Fruit fly (Drosophila melanogaster) whole organism, embryonic: Measurements from ENCODE around the gene CG17234.

Experiments
- CG10366 ChIP-seq: fragments of 200-800 bp; sonication (Bioruptor generic); IDR thresholded peaks from 2 replicates; pipeline ENCODE4 v1.3.6; 2022; ENCODE audit warnings: missing biosample characterization, missing genetic modification characterization
- CG11456 ChIP-seq: fragments of 200-800 bp; sonication (Bioruptor generic); IDR thresholded peaks from 3 replicates; pipeline ENCODE4 v1.3.6; 2022; ENCODE audit warnings: missing biosample characterization, missing genetic modification characterization
- CG12299 ChIP-seq: fragments of 200-800 bp; sonication (Bioruptor generic); optimal IDR thresholded peaks from 2 replicates; lab custom pipeline; 2018; ENCODE audit warnings: missing biosample characterization, mild to moderate bottlenecking, missing genetic modification characterization
- CG13287 ChIP-seq: fragments of 200-800 bp; sonication (Bioruptor generic); IDR thresholded peaks from 2 replicates; pipeline ENCODE4 v1.3.6; 2022; ENCODE audit warnings: missing biosample characterization, missing genetic modification characterization; ENCODE audit not compliant: partially characterized antibody
- CG1603 ChIP-seq: fragments of 200-800 bp; sonication (Bioruptor generic); optimal IDR thresholded peaks from 2 replicates; lab custom pipeline; 2019; ENCODE audit warnings: missing biosample characterization, mild to moderate bottlenecking, missing genetic modification characterization, moderate library complexity
- CG16779 ChIP-seq: fragments of 200-800 bp; sonication (Bioruptor generic); IDR thresholded peaks from 2 replicates; pipeline ENCODE4 v1.3.6; 2022; ENCODE audit warnings: missing biosample characterization, missing genetic modification characterization
- CG17328 ChIP-seq: fragments of 200-800 bp; sonication (Bioruptor generic); IDR thresholded peaks from 2 replicates; pipeline ENCODE4 v1.3.6; 2022; ENCODE audit warnings: missing biosample characterization, missing genetic modification characterization
- CG32532 ChIP-seq: fragments of 200-800 bp; sonication (Bioruptor generic); IDR thresholded peaks from 2 replicates; pipeline ENCODE4 v1.3.6; 2022; ENCODE audit warnings: missing biosample characterization, missing genetic modification characterization
- CG6689 ChIP-seq: fragments of 200-800 bp; sonication (Bioruptor generic); IDR thresholded peaks from 2 replicates; pipeline ENCODE4 v1.3.6; 2022; ENCODE audit warnings: missing biosample characterization, missing genetic modification characterization
- CG7357 ChIP-seq: fragments of 200-800 bp; sonication (Bioruptor generic); IDR thresholded peaks from 3 replicates; pipeline ENCODE4 v1.3.6; 2022; ENCODE audit warnings: missing biosample characterization, missing genetic modification characterization
- Deaf1 ChIP-seq: fragments of 200-800 bp; optimal IDR thresholded peaks from 3 replicates; lab custom pipeline; 2019; ENCODE audit warnings: missing biosample characterization, mild to moderate bottlenecking, missing genetic modification characterization, moderate library complexity
- Doc3 ChIP-seq: fragments of 200-800 bp; sonication (Bioruptor generic); IDR thresholded peaks from 3 replicates; pipeline ENCODE4 v1.3.6; 2022; ENCODE audit warnings: missing biosample characterization, missing genetic modification characterization; ENCODE audit not compliant: partially characterized antibody
- Ets65A ChIP-seq: fragments of 200-800 bp; sonication (Bioruptor generic); peaks from one replicate; lab custom pipeline; 2016; ENCODE audit warnings: missing biosample characterization, missing genetic modification characterization
- Ets97D ChIP-seq: fragments of 200-800 bp; sonication (Bioruptor generic); optimal IDR thresholded peaks from 3 replicates; lab custom pipeline; 2016; ENCODE audit warnings: missing biosample characterization, missing genetic modification characterization
- Hey ChIP-seq: fragments of 200-800 bp; sonication (Bioruptor generic); optimal IDR thresholded peaks from 3 replicates; lab custom pipeline; 2018; ENCODE audit warnings: missing biosample characterization, mild to moderate bottlenecking, missing genetic modification characterization
- Hmr ChIP-seq: fragments of 200-800 bp; sonication (Bioruptor generic); optimal IDR thresholded peaks from 3 replicates; lab custom pipeline; 2017; ENCODE audit warnings: mild to moderate bottlenecking, missing biosample characterization, missing genetic modification reagents, missing genetic modification characterization
- Jarid2 ChIP-seq: fragments of 200-800 bp; sonication (Bioruptor generic); optimal IDR thresholded peaks from 3 replicates; lab custom pipeline; 2017; ENCODE audit warnings: mild to moderate bottlenecking, missing biosample characterization, missing genetic modification reagents, missing genetic modification characterization
- Lpt ChIP-seq: fragments of >200 bp; optimal IDR thresholded peaks from 2 replicates; lab custom pipeline; 2018; ENCODE audit warnings: missing biosample characterization, missing genetic modification characterization
- Sox102F ChIP-seq: fragments of 200-800 bp; sonication (Bioruptor generic); optimal IDR thresholded peaks from 2 replicates; lab custom pipeline; 2018; ENCODE audit warnings: missing biosample characterization, mild to moderate bottlenecking, missing genetic modification characterization, moderate library complexity
- al ChIP-seq: fragments of 200-800 bp; sonication (Bioruptor generic); IDR thresholded peaks from 2 replicates; pipeline ENCODE4 v1.3.6; 2022; ENCODE audit warnings: missing biosample characterization, missing genetic modification characterization
- ara ChIP-seq: fragments of 200-800 bp; sonication (Bioruptor generic); IDR thresholded peaks from 2 replicates; pipeline ENCODE4 v1.3.6; 2022; ENCODE audit warnings: missing biosample characterization, missing genetic modification characterization
- da ChIP-seq: fragments of 200-800 bp; sonication (Bioruptor generic); optimal IDR thresholded peaks from 2 replicates; lab custom pipeline; 2016; ENCODE audit warnings: missing biosample characterization, missing genetic modification characterization
- dimm ChIP-seq: fragments of 200-800 bp; sonication (Bioruptor generic); IDR thresholded peaks from 2 replicates; pipeline ENCODE4 v1.3.6; 2022; ENCODE audit warnings: missing biosample characterization, missing genetic modification characterization
- dmrt99B ChIP-seq: fragments of 200-800 bp; sonication (Bioruptor generic); optimal IDR thresholded peaks from 2 replicates; lab custom pipeline; 2018; ENCODE audit warnings: missing biosample characterization, mild to moderate bottlenecking, missing genetic modification characterization, moderate library complexity
- dysf ChIP-seq: fragments of 200-800 bp; sonication (Bioruptor generic); IDR thresholded peaks from 3 replicates; pipeline ENCODE4 v1.3.6; 2022; ENCODE audit warnings: missing biosample characterization, missing genetic modification characterization
- fu2 ChIP-seq: fragments of 200-800 bp; sonication (Bioruptor generic); optimal IDR thresholded peaks from 2 replicates; lab custom pipeline; 2016; ENCODE audit warnings: missing biosample characterization, missing genetic modification characterization
- gce ChIP-seq: fragments of 200-800 bp; sonication (Bioruptor generic); IDR thresholded peaks from 3 replicates; pipeline ENCODE4 v1.3.6; 2022; ENCODE audit warnings: missing biosample characterization, missing genetic modification characterization
- gem ChIP-seq: fragments of 200-800 bp; sonication (Bioruptor generic); optimal IDR thresholded peaks from 2 replicates; lab custom pipeline; 2019; ENCODE audit warnings: missing biosample characterization, mild to moderate bottlenecking, missing genetic modification characterization, moderate library complexity
- gsb ChIP-seq: fragments of 200-800 bp; sonication (Bioruptor generic); IDR thresholded peaks from 2 replicates; pipeline ENCODE4 v1.3.6; 2022; ENCODE audit warnings: missing biosample characterization, missing genetic modification characterization
- pan ChIP-seq, 4 experiments: fragments of >200 bp in 3 of 4; fragments of 200-800 bp in 1 of 4; sonication (Bioruptor generic) in 1 of 4; optimal IDR thresholded peaks in 3 of 4; IDR thresholded peaks in 1 of 4; 2 replicates each; pipeline versions ENCODE4 v1.3.6 to Lab custom; 2017 to 2022; ENCODE audit warnings: missing biosample characterization in 2 of 4, missing genetic modification characterization in 2 of 4, mixed read lengths in 1 of 4
- prd ChIP-seq, 3 experiments: fragments of >200 bp in 2 of 3; fragments of 200-800 bp in 1 of 3; sonication (Bioruptor generic) in 1 of 3; optimal IDR thresholded peaks in 2 of 3; IDR thresholded peaks in 1 of 3; 2 replicates in 2 of 3; 3 replicates in 1 of 3; pipeline versions ENCODE4 v1.3.6 to Lab custom; 2017 to 2022; ENCODE audit warnings: missing biosample characterization in 1 of 3, missing genetic modification characterization in 1 of 3
- pzg ChIP-seq: fragments of 200-800 bp; sonication (Bioruptor generic); optimal IDR thresholded peaks from 3 replicates; lab custom pipeline; 2018; ENCODE audit warnings: missing biosample characterization, mild to moderate bottlenecking, missing genetic modification characterization, moderate library complexity
- row ChIP-seq: fragments of 200-800 bp; sonication (Bioruptor generic); IDR thresholded peaks from 3 replicates; pipeline ENCODE4 v1.3.6; 2022; ENCODE audit warnings: missing biosample characterization, missing genetic modification characterization
- sens ChIP-seq: fragments of 200-800 bp; sonication (Bioruptor generic); peaks from one replicate; lab custom pipeline; 2016; ENCODE audit warnings: missing biosample characterization, missing genetic modification characterization
- seq ChIP-seq: fragments of 200-800 bp; sonication (Bioruptor generic); IDR thresholded peaks from 2 replicates; pipeline ENCODE4 v1.3.6; 2022; ENCODE audit warnings: missing biosample characterization, missing genetic modification characterization
- slbo ChIP-seq: fragments of 200-800 bp; sonication (Bioruptor generic); IDR thresholded peaks from 2 replicates; pipeline ENCODE4 v1.3.6; 2022; ENCODE audit warnings: missing biosample characterization, missing genetic modification characterization
- ttk ChIP-seq: fragments of 200-800 bp; sonication (Bioruptor generic); IDR thresholded peaks from 2 replicates; pipeline ENCODE4 v2.1.2; 2022; ENCODE audit warnings: missing biosample characterization, missing genetic modification characterization
- tx ChIP-seq: fragments of 200-800 bp; sonication (Bioruptor generic); optimal IDR thresholded peaks from 2 replicates; lab custom pipeline; 2016; ENCODE audit warnings: missing biosample characterization, missing genetic modification characterization

Gene CG17234

DNA sequence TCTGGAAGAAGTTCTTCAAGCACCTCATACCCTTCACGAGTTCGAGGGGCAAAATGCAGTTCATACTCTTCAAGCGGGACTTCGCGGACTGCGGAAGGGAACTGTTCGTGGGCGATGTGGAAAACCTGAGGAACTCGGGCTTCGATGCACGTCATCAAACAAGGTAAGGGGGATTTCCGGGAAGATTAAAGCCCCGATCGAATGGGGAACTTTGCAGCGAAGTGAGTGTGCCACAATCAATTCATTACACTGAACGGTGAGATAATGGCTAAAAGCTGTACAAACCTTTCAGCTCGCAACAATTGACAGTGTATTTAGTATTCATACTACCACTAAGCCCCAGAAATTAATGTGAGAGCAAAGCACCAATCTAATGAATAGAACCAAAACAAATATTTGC, 10.1 kb upstream of the CG17234 start:
- TF ChIP-seq fu2 (GFP tag; lab: Kevin White, UChicago) (no peak), Ets97D (GFP tag; lab: Kevin White, UChicago) (no peak), gsb (GFP tag; lab: Robert Waterston, UW) (no peak), Lpt (GFP tag; lab: Kevin White, UChicago) (no peak), CG10366 (GFP tag; lab: Robert Waterston, UW) (no peak)

DNA sequence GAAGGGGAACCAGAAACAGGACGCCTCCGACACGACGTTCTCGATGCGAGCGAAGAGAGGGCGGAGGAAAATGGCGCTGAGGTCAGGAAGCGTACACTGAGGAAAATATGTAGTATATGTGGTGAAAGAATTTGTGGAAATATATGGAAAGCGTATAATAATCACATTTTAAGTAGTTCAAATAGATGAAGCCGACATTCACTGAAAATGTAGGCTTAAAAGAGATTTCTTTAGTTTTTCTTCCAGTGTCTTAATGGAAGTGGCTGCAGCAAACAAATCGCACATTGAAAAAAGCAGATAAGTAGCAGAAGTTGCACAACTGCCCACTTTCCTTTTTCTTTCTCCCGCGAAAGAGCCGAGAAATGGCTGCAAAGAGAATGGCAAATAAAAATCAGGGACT, 3.3 kb upstream of the CG17234 start:
- TF ChIP-seq tx (GFP tag; lab: Kevin White, UChicago) (no peak), slbo (GFP tag; lab: Robert Waterston, UW) (peak; percentile 27; the same call in 1 of the 2 replicates), CG1603 (tag; lab: Kevin White, UChicago) (peak; percentile 16), CG16779 (no peak), CG6689 (GFP tag; lab: Robert Waterston, UW) (0 out of 2 replicates have a peak, but pooled peaks have one; percentile 27), CG12299 (tag; lab: Kevin White, UChicago) (no peak), Sox102F (GFP tag; lab: Kevin White, UChicago) (peak; percentile 26), dysf (GFP tag; lab: Robert Waterston, UW) (0 out of 3 replicates have a peak, but pooled peaks have one; percentile 31), dimm (GFP tag; lab: Robert Waterston, UW) (no peak), Ets65A (GFP tag; lab: Kevin White, UChicago) (peak; percentile 93), Deaf1 (no peak), Doc3 (GFP tag; lab: Robert Waterston, UW) (no peak), gem (tag; lab: Kevin White, UChicago) (peak; percentile 23), Hey (tag; lab: Kevin White, UChicago) (no peak), CG7357 (GFP tag; lab: Robert Waterston, UW) (0 out of 3 replicates have a peak, but pooled peaks have one; percentile 30), al (GFP tag; lab: Robert Waterston, UW) (no peak), seq (0 out of 2 replicates have a peak, but pooled peaks have one; percentile 11), sens (GFP tag; lab: Kevin White, UChicago) (peak; percentile 70), prd (optimal IDR thresholded peaks at IDR 0.05; lab: Kevin White, UChicago) (no peak), prd (GFP tag; IDR thresholded peaks at IDR 0.05; lab: Robert Waterston, UW) (peak; percentile 65; the same call in 2 of the 3 replicates), dmrt99B (tag; lab: Kevin White, UChicago) (no peak), gce (GFP tag; lab: Robert Waterston, UW) (0 out of 3 replicates have a peak, but pooled peaks have one; percentile 7), pan (optimal IDR thresholded peaks at IDR 0.05; lab: Kevin White, UChicago) (no peak), pan (GFP tag; optimal IDR thresholded peaks at IDR 0.05 in 1 of 2, IDR thresholded peaks at IDR 0.05 in 1 of 2) (peak in 1 of 2 experiments; percentile 36), CG17328 (0 out of 2 replicates have a peak, but pooled peaks have one; percentile 39), pzg (no peak), da (GFP tag; lab: Kevin White, UChicago) (no peak), row (GFP tag; lab: Robert Waterston, UW) (peak; percentile 32; the same call in 2 of the 3 replicates), CG13287 (GFP tag; lab: Robert Waterston, UW) (no peak), CG32532 (GFP tag; lab: Robert Waterston, UW) (no peak), Hmr (peak; percentile 7), Jarid2 (GFP tag; lab: Kevin White, UChicago) (no peak), ara (GFP tag; lab: Robert Waterston, UW) (0 out of 2 replicates have a peak, but pooled peaks have one; percentile 46), ttk (GFP tag; lab: Robert Waterston, UW) (0 out of 2 replicates have a peak, but pooled peaks have one; percentile 9), CG11456 (GFP tag; lab: Robert Waterston, UW) (no peak)
